Worm (Caenorhabditis elegans) whole organism, L4/young adult: ENCODE measurements around the gene dhcr-7.

Experiments
- W03F9.2 ChIP-seq: fragments of 150-350 bp; optimal IDR thresholded peaks from 2 replicates; lab custom pipeline; 2014; ENCODE audit warnings: missing biosample characterization, missing genetic modification characterization
- him-1 ChIP-seq: sonication (generic microtip); optimal IDR thresholded peaks from 2 replicates; lab custom pipeline; 2016; ENCODE audit warnings: missing genotype, missing genetic modification reagents, missing genetic modification characterization, missing compliant biosample characterization

DNA sequence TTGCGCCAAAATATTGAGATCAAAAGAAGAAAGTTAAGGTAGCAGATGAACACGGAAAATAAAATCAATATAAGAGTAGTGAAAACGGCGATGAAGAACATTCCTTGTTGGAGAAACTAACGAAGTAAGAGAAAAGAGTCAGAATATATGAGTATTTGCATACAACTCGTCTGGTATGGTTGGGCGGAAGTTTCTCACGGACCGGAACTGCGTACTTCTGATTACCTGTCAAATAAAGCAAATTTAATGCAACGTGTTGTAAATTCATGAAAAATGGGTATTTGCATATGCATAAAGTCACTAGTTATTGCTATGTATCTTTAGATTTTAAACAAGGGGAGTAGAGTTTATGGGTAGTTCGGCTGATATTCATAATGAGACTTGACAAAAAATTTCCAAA lies 3.9 kb upstream of the dhcr-7 start, which contains the start of gene srbc-78:
- TF ChIP-seq W03F9.2 (tag; lab: Kevin White, UChicago) (no peak), him-1 (no peak)
